Worm (Caenorhabditis elegans): ENCODE results near the gene btb-11.
"Not testable (repeated sequence)": the region's sequence is repeated elsewhere in the genome, so short reads cannot be mapped to it uniquely, and the experiment has no call there.

Gene btb-11

DNA sequence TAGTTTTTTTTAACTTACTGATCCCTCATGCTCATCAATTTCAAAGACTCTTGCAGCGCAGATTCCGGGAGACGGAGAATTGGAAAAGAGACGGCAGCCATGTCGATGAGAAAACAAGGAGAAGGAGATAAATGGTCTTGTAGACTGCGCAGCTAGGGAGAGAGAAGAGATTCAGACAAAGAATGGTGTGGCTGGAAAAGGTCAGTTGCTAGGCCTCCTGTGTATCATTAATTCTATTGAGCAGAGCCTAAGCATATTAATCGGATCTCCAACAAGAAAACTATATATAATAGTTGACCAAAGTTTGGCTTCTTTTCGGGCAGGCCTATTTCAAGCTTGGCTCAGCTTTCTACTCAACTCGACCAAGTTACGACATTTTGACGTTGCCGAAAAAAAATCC is 25.1 kb downstream of the btb-11 start, which contains the start of gene fbxb-29:
fbxb-29 (minus strand) TSS at position 101 of the 400 bp plus-strand sequence.
- no peak for TF ChIP-seq nhr-19 (GFP tag; conservative IDR thresholded peaks at IDR 0.05)
- no peak for TF ChIP-seq sox-4 (tag; optimal IDR thresholded peaks at IDR 0.05)
- no peak for TF ChIP-seq lin-39 (tag; optimal IDR thresholded peaks at IDR 0.05)
- no peak for TF ChIP-seq jun-1 (tag; optimal IDR thresholded peaks at IDR 0.05)
- no peak for TF ChIP-seq fos-1 (tag; optimal IDR thresholded peaks at IDR 0.05)
- TF ChIP-seq C16A3.4 (tag; optimal IDR thresholded peaks at IDR 0.05) = no peak
- TF ChIP-seq skn-1 (tag; optimal IDR thresholded peaks at IDR 0.05) = no peak
- TF ChIP-seq mab-9 (GFP tag; IDR thresholded peaks at IDR 0.05) = no peak
- no peak for TF ChIP-seq ceh-90 (tag; optimal IDR thresholded peaks at IDR 0.05)
- no peak for TF ChIP-seq nhr-20 (tag; optimal IDR thresholded peaks at IDR 0.05)
- no peak for TF ChIP-seq hlh-4 (tag; optimal IDR thresholded peaks at IDR 0.05)
- no peak for TF ChIP-seq lin-14 (GFP tag; optimal IDR thresholded peaks at IDR 0.05)
- TF ChIP-seq isw-1 (GFP tag; IDR thresholded peaks at IDR 0.05) = no peak
- no peak for TF ChIP-seq elt-3 (tag; optimal IDR thresholded peaks at IDR 0.05)
- TF ChIP-seq hpl-2 (GFP tag; optimal IDR thresholded peaks at IDR 0.05) = no peak
- no peak for TF ChIP-seq nhr-71 (tag; optimal IDR thresholded peaks at IDR 0.05)
- no peak for TF ChIP-seq egl-27 (tag; optimal IDR thresholded peaks at IDR 0.05)
- no peak for TF ChIP-seq lin-13 (GFP tag; optimal IDR thresholded peaks at IDR 0.05)
- TF ChIP-seq sptf-1 (tag; optimal IDR thresholded peaks at IDR 0.05) = no peak
- TF ChIP-seq ets-5 (GFP tag; IDR thresholded peaks at IDR 0.05) = no peak

- TF ChIP-seq nhr-76 (tag; optimal IDR thresholded peaks at IDR 0.05); zip-4 (GFP tag; optimal IDR thresholded peaks at IDR 0.05); mab-9 (GFP tag; IDR thresholded peaks at IDR 0.05): not testable (repeated sequence)
Measured at ce11 chrII:996112-996511, 28.5 kb downstream of the btb-11 start, which contains the start of gene F45D11.11. F45D11.11 (minus strand) TSS chrII:996212.

ce11 chrII:994231-994630 is 30.4 kb downstream of the btb-11 start, which contains the start of gene F45D11.7:
F45D11.7 (plus strand) TSS chrII:994531.
- TF ChIP-seq ceh-82 (tag; optimal IDR thresholded peaks at IDR 0.05); snu-23 (GFP tag; optimal IDR thresholded peaks at IDR 0.05); sptf-1 (tag; optimal IDR thresholded peaks at IDR 0.05): not testable (repeated sequence)

DNA sequence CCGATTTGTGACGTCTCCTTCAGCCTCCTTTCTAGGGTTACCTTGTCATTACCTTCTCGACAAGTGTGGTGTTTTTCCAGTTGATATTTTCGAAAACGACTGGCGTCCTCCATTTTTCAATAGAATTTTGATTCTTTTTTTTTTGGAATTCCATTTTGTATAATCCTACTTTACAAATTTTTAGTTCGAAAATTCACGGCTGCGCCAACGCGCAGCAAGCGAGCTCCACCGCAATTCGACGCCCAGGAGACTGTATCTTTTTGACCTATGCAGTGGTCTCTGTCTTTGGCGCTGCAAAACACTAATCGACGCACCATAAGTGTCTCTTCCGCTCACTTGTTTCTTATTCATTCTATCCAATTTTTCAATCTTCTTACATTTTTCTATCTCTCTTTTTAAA is 33.3 kb downstream of the btb-11 start, which contains the start of gene fbxc-42:
fbxc-42 (plus strand) TSS at position 301 of the 400 bp plus-strand sequence.
- TF ChIP-seq Y116A8C.19 (tag; optimal IDR thresholded peaks at IDR 0.05; ENCODE audit: borderline replicate concordance) = no peak

ce11 chrII:988437-988836 is 36.1 kb downstream of the btb-11 start, which contains the start of gene fbxc-39:
fbxc-39 (plus strand) TSS chrII:988737.
- TF ChIP-seq lin-35 (GFP tag; optimal IDR thresholded peaks at IDR 0.05) = no peak
- no peak for TF ChIP-seq mab-9 (GFP tag; IDR thresholded peaks at IDR 0.05)
- TF ChIP-seq xbp-1 (tag; optimal IDR thresholded peaks at IDR 0.05) = no peak
- TF ChIP-seq fkh-8 (tag; optimal IDR thresholded peaks at IDR 0.05) = no peak
- TF ChIP-seq fkh-10 (GFP tag; optimal IDR thresholded peaks at IDR 0.05) = no peak
- no peak for TF ChIP-seq ceh-88 (GFP tag; IDR thresholded peaks at IDR 0.05)
- TF ChIP-seq ceh-82 (tag; optimal IDR thresholded peaks at IDR 0.05) = no peak
- no peak for TF ChIP-seq egl-13 (tag; optimal IDR thresholded peaks at IDR 0.05)
- TF ChIP-seq zip-4 (GFP tag; optimal IDR thresholded peaks at IDR 0.05) = no peak
- no peak for TF ChIP-seq alr-1 (tag; optimal IDR thresholded peaks at IDR 0.05; ENCODE audit: borderline replicate concordance)
- TF ChIP-seq hpl-2 (GFP tag; optimal IDR thresholded peaks at IDR 0.05) = no peak
- no peak for TF ChIP-seq efl-1 (optimal IDR thresholded peaks at IDR 0.05)
- TF ChIP-seq efl-1 (GFP tag; optimal IDR thresholded peaks at IDR 0.05 in 1 of 2) = no peak
